Worm (Caenorhabditis elegans) whole organism, mixed stage, embryonic: ENCODE data around the gene ilys-4.
A peak's percentile ranks its signal among the peaks of the same experiment; 100 is the strongest.

Experiments used
- M03D4.4 ChIP-seq: sonication (generic microtip); optimal IDR thresholded peaks from 2 replicates; lab custom pipeline; 2017; ENCODE audit warnings: mild to moderate bottlenecking, missing genetic modification characterization, missing compliant biosample characterization
- bed-3 ChIP-seq: fragments of 200-800 bp; sonication (Bioruptor generic); optimal IDR thresholded peaks from 3 replicates; lab custom pipeline; 2018; ENCODE audit warnings: mild to moderate bottlenecking, missing genetic modification characterization, moderate library complexity, missing compliant biosample characterization
- ces-1 ChIP-seq: fragments of 150-350 bp; optimal IDR thresholded peaks from 2 replicates; lab custom pipeline; 2014; ENCODE audit warnings: missing biosample characterization, missing genetic modification reagents, missing genetic modification characterization
- cnd-1 ChIP-seq: fragments of 200-800 bp; sonication (Bioruptor generic); optimal IDR thresholded peaks from 2 replicates; lab custom pipeline; 2018; ENCODE audit warnings: mild to moderate bottlenecking, missing genetic modification characterization, missing compliant biosample characterization
- drap-1 ChIP-seq: fragments of 200-800 bp; sonication (Bioruptor generic); optimal IDR thresholded peaks from 3 replicates; lab custom pipeline; 2018; ENCODE audit warnings: mild to moderate bottlenecking, missing genetic modification characterization, missing compliant biosample characterization
- elt-1 ChIP-seq: sonication (generic microtip); optimal IDR thresholded peaks from 2 replicates; lab custom pipeline; 2017; ENCODE audit warnings: missing genetic modification characterization, mild to moderate bottlenecking, missing compliant biosample characterization, antibody characterized with exemption, moderate library complexity, borderline replicate concordance; ENCODE audit not compliant: insufficient read depth
- elt-3 ChIP-seq: fragments of 150-350 bp; optimal IDR thresholded peaks from 2 replicates; lab custom pipeline; 2014; ENCODE audit warnings: missing biosample characterization, missing genetic modification characterization
- flh-1 ChIP-seq: fragments of 200-800 bp; sonication (Bioruptor generic); optimal IDR thresholded peaks from 2 replicates; lab custom pipeline; 2018; ENCODE audit warnings: mild to moderate bottlenecking, missing genetic modification characterization, moderate library complexity, missing compliant biosample characterization
- ham-2 ChIP-seq: fragments of 200-800 bp; sonication (Bioruptor generic); optimal IDR thresholded peaks from 2 replicates; lab custom pipeline; 2018; ENCODE audit warnings: mild to moderate bottlenecking, missing genetic modification characterization, missing compliant biosample characterization
- hlh-1 ChIP-seq: fragments of 150-350 bp; optimal IDR thresholded peaks from 2 replicates; lab custom pipeline; 2014; ENCODE audit warnings: missing biosample characterization, missing genetic modification reagents, missing genetic modification characterization
- lin-13 ChIP-seq: fragments of 150-350 bp; optimal IDR thresholded peaks from 2 replicates; lab custom pipeline; 2014; ENCODE audit warnings: missing biosample characterization, missing genetic modification characterization
- lsy-2 ChIP-seq: fragments of 150-350 bp; optimal IDR thresholded peaks from 2 replicates; lab custom pipeline; 2014; ENCODE audit warnings: missing biosample characterization, missing genetic modification characterization
- mab-5 ChIP-seq: fragments of 150-350 bp; optimal IDR thresholded peaks from 2 replicates; lab custom pipeline; 2014; ENCODE audit warnings: missing biosample characterization, missing genetic modification characterization
- mep-1 ChIP-seq: fragments of 150-350 bp; optimal IDR thresholded peaks from 2 replicates; lab custom pipeline; 2017; ENCODE audit warnings: missing biosample characterization, missing genetic modification reagents, missing genetic modification characterization, inconsistent platforms
- mls-2 ChIP-seq: sonication (generic microtip); optimal IDR thresholded peaks from 2 replicates; lab custom pipeline; 2016; ENCODE audit warnings: mild to moderate bottlenecking, missing genetic modification characterization, moderate library complexity, missing compliant biosample characterization
- nhr-12 ChIP-seq: fragments of 150-350 bp; optimal IDR thresholded peaks from 2 replicates; lab custom pipeline; 2014; ENCODE audit warnings: missing biosample characterization, missing genetic modification characterization
- nhr-2 ChIP-seq: fragments of 150-350 bp; optimal IDR thresholded peaks from 2 replicates; lab custom pipeline; 2014; ENCODE audit warnings: missing biosample characterization, missing genetic modification characterization
- nhr-237 ChIP-seq: fragments of 150-350 bp; optimal IDR thresholded peaks from 2 replicates; lab custom pipeline; 2014; ENCODE audit warnings: missing biosample characterization, missing genetic modification characterization
- nhr-28 ChIP-seq: fragments of 150-350 bp; optimal IDR thresholded peaks from 2 replicates; lab custom pipeline; 2014; ENCODE audit warnings: missing biosample characterization, missing genetic modification characterization
- nhr-76 ChIP-seq: sonication (generic microtip); optimal IDR thresholded peaks from 2 replicates; lab custom pipeline; 2017; ENCODE audit warnings: missing biosample characterization, missing genetic modification characterization
- pha-4 ChIP-seq: fragments of 150-350 bp; optimal IDR thresholded peaks from 2 replicates; lab custom pipeline; 2018; ENCODE audit warnings: missing biosample characterization, missing genetic modification reagents, missing genetic modification characterization
- sem-2 ChIP-seq: fragments of 200-800 bp; sonication (Bioruptor generic); optimal IDR thresholded peaks from 2 replicates; lab custom pipeline; 2018; ENCODE audit warnings: mild to moderate bottlenecking, missing genetic modification characterization, missing compliant biosample characterization
- snpc-4 ChIP-seq: fragments of 150-350 bp; optimal IDR thresholded peaks from 2 replicates; lab custom pipeline; 2014; ENCODE audit warnings: missing biosample characterization, missing genetic modification characterization
- sptf-1 ChIP-seq: sonication (generic microtip); optimal IDR thresholded peaks from 2 replicates; lab custom pipeline; 2017; ENCODE audit warnings: mild to moderate bottlenecking, missing genetic modification characterization, moderate library complexity, missing compliant biosample characterization
- tbx-8 ChIP-seq: fragments of 200-800 bp; sonication (Bioruptor generic); optimal IDR thresholded peaks from 2 replicates; lab custom pipeline; 2018; ENCODE audit warnings: mild to moderate bottlenecking, missing genetic modification characterization, moderate library complexity, missing compliant biosample characterization
- unc-120 ChIP-seq: sonication (generic microtip); optimal IDR thresholded peaks from 2 replicates; lab custom pipeline; 2017; ENCODE audit warnings: missing genetic modification characterization, missing compliant biosample characterization; ENCODE audit not compliant: poor library complexity, severe bottlenecking
- unc-39 ChIP-seq: fragments of 150-350 bp; optimal IDR thresholded peaks from 2 replicates; lab custom pipeline; 2014; ENCODE audit warnings: missing biosample characterization, missing genetic modification characterization
- unc-62 ChIP-seq: fragments of 150-350 bp; optimal IDR thresholded peaks from 2 replicates; lab custom pipeline; 2014; ENCODE audit warnings: missing biosample characterization, missing genetic modification reagents, missing genetic modification characterization
- zip-8 ChIP-seq: fragments of 150-350 bp; optimal IDR thresholded peaks from 2 replicates; lab custom pipeline; 2014; ENCODE audit warnings: missing biosample characterization, missing genetic modification characterization

The ilys-4 gene

DNA sequence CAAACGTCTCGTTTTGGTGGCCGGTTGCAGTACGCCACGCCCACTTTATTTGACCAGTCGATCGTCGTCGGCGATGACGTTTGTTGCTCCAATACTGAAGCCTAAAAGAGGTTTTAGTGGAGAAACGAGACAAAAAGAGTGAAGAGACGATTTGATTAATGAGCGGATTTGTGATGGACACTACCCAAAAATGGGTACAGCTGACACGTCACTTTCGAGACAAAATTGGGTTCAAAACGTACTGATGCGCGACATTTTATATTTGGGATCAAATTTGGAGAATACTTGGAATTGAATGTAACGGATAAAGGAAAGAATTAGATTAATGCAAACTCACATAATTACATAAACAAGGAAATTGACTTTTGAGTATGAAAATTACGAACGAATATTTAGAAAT, at the start of gene ilys-4:
Gene ilys-4, minus strand, starts transcription at position 101 of the 400 bp plus-strand sequence.
- no peak for TF ChIP-seq flh-1 (GFP tag; lab: Kevin White, UChicago)
- TF ChIP-seq mab-5 (tag; lab: Kevin White, UChicago), result no peak
- no peak for TF ChIP-seq cnd-1 (tag; lab: Kevin White, UChicago)
- TF ChIP-seq nhr-28 (tag; lab: Kevin White, UChicago), result no peak
- TF ChIP-seq unc-62, result no peak
- no peak for TF ChIP-seq nhr-237 (tag; lab: Kevin White, UChicago)
- no peak for TF ChIP-seq bed-3 (GFP tag; lab: Kevin White, UChicago)
- no peak for TF ChIP-seq hlh-1 (tag; lab: Kevin White, UChicago)
- TF ChIP-seq pha-4 (tag; lab: Kevin White, UChicago), result no peak
- no peak for TF ChIP-seq lin-13 (tag; lab: Kevin White, UChicago)
- no peak for TF ChIP-seq mls-2 (tag; lab: Kevin White, UChicago)
- TF ChIP-seq mep-1 (tag; lab: Kevin White, UChicago), result no peak
- TF ChIP-seq elt-1 (tag; lab: Kevin White, UChicago), result no peak
- TF ChIP-seq zip-8, result no peak
- no peak for TF ChIP-seq nhr-2
- no peak for TF ChIP-seq elt-3 (tag; lab: Kevin White, UChicago)
- TF ChIP-seq nhr-76 (tag; lab: Kevin White, UChicago), result no peak
- no peak for TF ChIP-seq M03D4.4 (tag; lab: Kevin White, UChicago)
- TF ChIP-seq unc-120, result no peak
- TF ChIP-seq ham-2 (GFP tag; lab: Kevin White, UChicago), result no peak

DNA sequence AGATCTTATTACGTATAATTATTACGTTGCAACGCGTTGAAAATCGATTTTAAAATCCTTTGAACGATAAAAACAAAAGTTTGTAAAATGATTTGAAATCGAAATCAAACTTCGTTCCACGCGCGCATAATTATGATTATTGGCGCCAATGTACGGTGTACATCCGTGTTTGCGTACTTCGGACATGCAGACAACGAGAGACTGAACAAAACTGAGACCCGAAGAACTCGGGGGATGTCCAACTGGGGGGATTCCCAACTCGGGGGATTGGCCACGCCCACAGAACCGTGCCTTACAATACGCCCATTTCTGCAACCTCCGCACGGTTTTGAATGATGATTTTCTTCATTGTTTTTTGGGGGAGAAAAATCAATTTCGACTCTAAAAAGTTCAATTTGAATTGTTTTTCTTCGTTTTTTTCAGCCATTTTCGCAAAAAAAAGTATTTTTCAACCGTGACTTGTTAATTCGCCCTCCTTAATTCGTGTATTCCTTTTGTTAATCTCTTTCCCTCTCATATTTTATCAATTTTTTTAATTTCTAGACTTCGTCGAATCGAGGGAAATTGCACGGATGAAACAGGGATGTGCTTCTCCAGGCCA, 49.7 kb upstream of the ilys-4 start, which contains the start of gene F20D12.12:
Gene F20D12.12, plus strand, starts transcription at position 542 of the 601 bp plus-strand sequence.
- TF ChIP-seq drap-1 (GFP tag; lab: Kevin White, UChicago) (peak; percentile 4), lsy-2 (tag; lab: Kevin White, UChicago) (peak; percentile 94), sptf-1 (peak; percentile 61), mls-2 (tag; lab: Kevin White, UChicago) (peak; percentile 23), mep-1 (tag; lab: Kevin White, UChicago) (peak; percentile 57), lin-13 (tag; lab: Kevin White, UChicago) (peak; percentile 50), unc-120 (peak; percentile 84), ces-1 (GFP tag; lab: Kevin White, UChicago) (peak; percentile 66), pha-4 (tag; lab: Kevin White, UChicago) (peak; percentile 6)

DNA sequence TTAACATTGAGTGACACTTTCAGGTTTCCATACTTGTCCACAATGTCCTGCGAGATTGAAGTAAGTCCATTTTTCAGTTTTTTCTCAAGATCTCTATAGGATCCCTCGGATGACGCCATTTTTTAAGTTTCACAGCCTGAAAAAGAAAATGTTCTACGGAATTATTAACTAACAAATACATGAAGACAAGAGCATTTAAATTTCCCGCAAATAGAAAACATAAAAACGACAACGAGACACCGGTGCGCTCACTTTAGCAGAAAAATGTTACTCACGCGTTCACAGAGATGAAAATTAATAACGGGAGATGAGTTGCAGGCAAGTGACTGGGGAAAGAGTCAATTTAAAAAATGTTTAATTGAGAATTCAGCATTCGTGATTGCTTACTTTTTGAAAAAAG, 49.1 kb upstream of the ilys-4 start, which contains the start of gene czw-1:
Gene czw-1, minus strand, starts transcription at position 369 of the 400 bp plus-strand sequence.
- TF ChIP-seq nhr-28 (tag; lab: Kevin White, UChicago), result no peak
- no peak for TF ChIP-seq hlh-1 (tag; lab: Kevin White, UChicago)
- TF ChIP-seq, all 35 proteins: peak for 0

- TF ChIP-seq snpc-4 (tag; lab: Kevin White, UChicago), result no peak
- TF ChIP-seq ham-2 (GFP tag; lab: Kevin White, UChicago), result no peak
- TF ChIP-seq unc-39 (tag; lab: Kevin White, UChicago), result no peak
- TF ChIP-seq tbx-8 (GFP tag; lab: Kevin White, UChicago), result no peak
- no peak for TF ChIP-seq mls-2 (tag; lab: Kevin White, UChicago)
- no peak for TF ChIP-seq sem-2
- no peak for TF ChIP-seq flh-1 (GFP tag; lab: Kevin White, UChicago)
- TF ChIP-seq nhr-28 (tag; lab: Kevin White, UChicago), result no peak
- TF ChIP-seq cnd-1 (tag; lab: Kevin White, UChicago), result no peak
- TF ChIP-seq mep-1 (tag; lab: Kevin White, UChicago), result no peak
- TF ChIP-seq unc-62, result no peak
- TF ChIP-seq, all 35 proteins: peak for 0
These were observed 45.9 kb upstream of the ilys-4 start for ce11 chrIV:7943272-7943671.

DNA sequence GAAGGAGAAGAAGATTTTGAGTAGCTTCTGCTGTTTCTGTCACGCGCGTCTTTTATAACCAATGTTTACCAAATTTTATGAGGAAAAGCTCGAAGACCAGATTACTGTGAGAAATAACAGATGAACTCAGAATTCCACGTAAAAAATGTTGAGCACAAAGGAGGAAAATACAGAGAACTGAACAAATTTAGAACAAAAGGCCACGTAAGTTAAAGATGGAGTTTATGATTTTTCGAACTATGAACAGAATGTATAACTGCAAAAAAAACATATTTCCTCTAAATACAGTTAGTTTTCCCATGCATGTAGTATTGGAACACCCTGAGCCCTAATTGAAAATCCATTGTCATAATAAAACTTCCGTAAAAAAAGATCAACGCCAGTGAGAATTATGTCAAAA, 43.6 kb upstream of the ilys-4 start, which contains the start of gene exc-9:
Gene exc-9, minus strand, starts transcription at position 101 of the 400 bp plus-strand sequence.
- TF ChIP-seq nhr-12 (tag; lab: Kevin White, UChicago), result no peak
